Worm (Caenorhabditis elegans): ENCODE data around the gene ZK1073.1.
A peak's percentile ranks its signal among the peaks of the same experiment; 100 is the strongest.

The ZK1073.1 gene

ce11 chrX:16105863-16106262 lies 22.8 kb downstream of the ZK1073.1 start:
- no peak for TF ChIP-seq fkh-2 (tag; optimal IDR thresholded peaks at IDR 0.05)
- no peak for TF ChIP-seq tbx-2 (tag; optimal IDR thresholded peaks at IDR 0.05)
- no peak for TF ChIP-seq nhr-23 (tag; optimal IDR thresholded peaks at IDR 0.05)
- no peak for TF ChIP-seq aly-2 (tag; optimal IDR thresholded peaks at IDR 0.05)
- no peak for TF ChIP-seq ceh-9 (tag; optimal IDR thresholded peaks at IDR 0.05)
- no peak for TF ChIP-seq eor-1 (tag; optimal IDR thresholded peaks at IDR 0.05)
- TF ChIP-seq elt-3 (tag; optimal IDR thresholded peaks at IDR 0.05): no peak
- TF ChIP-seq nhr-11 (tag; optimal IDR thresholded peaks at IDR 0.05): no peak
- TF ChIP-seq fos-1 (tag; optimal IDR thresholded peaks at IDR 0.05): no peak
- TF ChIP-seq mml-1 (tag; optimal IDR thresholded peaks at IDR 0.05): no peak
- TF ChIP-seq hmg-11 (tag; optimal IDR thresholded peaks at IDR 0.05): no peak

- TF ChIP-seq hmg-11 (tag; optimal IDR thresholded peaks at IDR 0.05): no peak
- TF ChIP-seq unc-39 (tag; optimal IDR thresholded peaks at IDR 0.05): no peak
- TF ChIP-seq ceh-9 (tag; optimal IDR thresholded peaks at IDR 0.05): no peak
- TF ChIP-seq nhr-12 (tag; optimal IDR thresholded peaks at IDR 0.05): no peak
- TF ChIP-seq snpc-4 (tag; optimal IDR thresholded peaks at IDR 0.05): no peak
- no peak for TF ChIP-seq nhr-28 (tag; optimal IDR thresholded peaks at IDR 0.05)
- TF ChIP-seq elt-2 (tag; optimal IDR thresholded peaks at IDR 0.05): no peak
- no peak for TF ChIP-seq ztf-11 (tag; optimal IDR thresholded peaks at IDR 0.05)
- no peak for TF ChIP-seq aly-2 (tag; optimal IDR thresholded peaks at IDR 0.05)
- no peak for TF ChIP-seq lin-15B (tag; optimal IDR thresholded peaks at IDR 0.05)
- no peak for TF ChIP-seq nhr-67 (tag; optimal IDR thresholded peaks at IDR 0.05)
- no peak for TF ChIP-seq skn-1 (tag; optimal IDR thresholded peaks at IDR 0.05)
- TF ChIP-seq daf-12 (tag; optimal IDR thresholded peaks at IDR 0.05): no peak
- TF ChIP-seq egl-5 (tag; optimal IDR thresholded peaks at IDR 0.05): no peak
- no peak for TF ChIP-seq R02D3.7 (tag; optimal IDR thresholded peaks at IDR 0.05)
- no peak for TF ChIP-seq lsy-12 (tag; optimal IDR thresholded peaks at IDR 0.05)
- TF ChIP-seq nhr-237 (tag; optimal IDR thresholded peaks at IDR 0.05): no peak
- TF ChIP-seq eor-1 (tag; optimal IDR thresholded peaks at IDR 0.05): no peak
These were observed 25.3 kb downstream of the ZK1073.1 start, which contains the start of gene ZK1073.2 for ce11 chrX:16103396-16103795. Gene ZK1073.2 (plus strand): TSS chrX:16103696.

- TF ChIP-seq unc-39 (tag; optimal IDR thresholded peaks at IDR 0.05) (no peak), nhr-28 (tag; optimal IDR thresholded peaks at IDR 0.05) (no peak), zag-1 (tag; optimal IDR thresholded peaks at IDR 0.05) (no peak), egl-5 (tag; optimal IDR thresholded peaks at IDR 0.05) (no peak), ceh-82 (tag; optimal IDR thresholded peaks at IDR 0.05) (no peak), nfya-1 (tag; optimal IDR thresholded peaks at IDR 0.05; ENCODE audit: insufficient read depth) (no peak), elt-1 (tag; optimal IDR thresholded peaks at IDR 0.05) (no peak), snpc-4 (tag; optimal IDR thresholded peaks at IDR 0.05) (no peak), tbx-2 (tag; optimal IDR thresholded peaks at IDR 0.05) (no peak), lin-15B (tag; optimal IDR thresholded peaks at IDR 0.05) (no peak), fkh-2 (tag; optimal IDR thresholded peaks at IDR 0.05) (no peak), nhr-67 (tag; optimal IDR thresholded peaks at IDR 0.05) (no peak), ceh-9 (tag; optimal IDR thresholded peaks at IDR 0.05) (no peak), mml-1 (tag; optimal IDR thresholded peaks at IDR 0.05) (no peak), nhr-77 (tag; optimal IDR thresholded peaks at IDR 0.05) (no peak), nhr-25 (tag; optimal IDR thresholded peaks at IDR 0.05) (no peak), nhr-23 (tag; optimal IDR thresholded peaks at IDR 0.05) (no peak), pha-4 (tag; optimal IDR thresholded peaks at IDR 0.05) (no peak)
These were observed 29.4 kb downstream of the ZK1073.1 start for ce11 chrX:16099251-16099650.

ce11 chrX:16098104-16098638 lies 30.5 kb downstream of the ZK1073.1 start:
- TF ChIP-seq pha-4 (tag; optimal IDR thresholded peaks at IDR 0.05) (no peak), nhr-11 (tag; optimal IDR thresholded peaks at IDR 0.05) (peak; percentile 2), egl-5 (tag; optimal IDR thresholded peaks at IDR 0.05) (peak; percentile 11)

- TF ChIP-seq fkh-2 (tag; optimal IDR thresholded peaks at IDR 0.05) (no peak), ceh-28 (tag; optimal IDR thresholded peaks at IDR 0.05) (no peak), ztf-4 (tag; optimal IDR thresholded peaks at IDR 0.05) (no peak), nhr-12 (tag; optimal IDR thresholded peaks at IDR 0.05) (no peak), sea-2 (GFP tag; optimal IDR thresholded peaks at IDR 0.05) (no peak), daf-12 (tag; optimal IDR thresholded peaks at IDR 0.05) (no peak), fkh-10 (GFP tag; optimal IDR thresholded peaks at IDR 0.05) (no peak), egl-5 (tag; optimal IDR thresholded peaks at IDR 0.05) (no peak), nfya-1 (tag; optimal IDR thresholded peaks at IDR 0.05; ENCODE audit: insufficient read depth) (no peak), R02D3.7 (tag; optimal IDR thresholded peaks at IDR 0.05) (no peak), unc-39 (tag; optimal IDR thresholded peaks at IDR 0.05) (no peak)
These were observed 34.3 kb downstream of the ZK1073.1 start, which contains the start of gene C30F2.5 for ce11 chrX:16094370-16094769. Gene C30F2.5 (plus strand): TSS chrX:16094670.

All from whole organism, L3 larva.